Fruit fly (Drosophila melanogaster) whole organism, embryonic: Measurements from ENCODE around the gene wg.

Experiments
- Atf-2 ChIP-seq: fragments of 200-800 bp; sonication (Bioruptor generic); optimal IDR thresholded peaks from 2 replicates; lab custom pipeline; 2016; ENCODE audit warnings: missing biosample characterization, missing genetic modification characterization
- BtbVII ChIP-seq: fragments of 200-800 bp; sonication (Bioruptor generic); optimal IDR thresholded peaks from 3 replicates; lab custom pipeline; 2017; ENCODE audit warnings: missing biosample characterization, mild to moderate bottlenecking, missing genetic modification characterization
- CG10209 ChIP-seq: fragments of 200-800 bp; sonication (Bioruptor generic); optimal IDR thresholded peaks from 3 replicates; lab custom pipeline; 2017; ENCODE audit warnings: missing biosample characterization, mild to moderate bottlenecking, missing genetic modification characterization, missing genetic modification reagents
- CG1024 ChIP-seq: fragments of 200-800 bp; sonication (Bioruptor generic); IDR thresholded peaks from 2 replicates; pipeline ENCODE4 v1.3.6; 2022; ENCODE audit warnings: missing biosample characterization, missing genetic modification characterization
- CG11085 ChIP-seq: fragments of 200-800 bp; sonication (Bioruptor generic); IDR thresholded peaks from 2 replicates; pipeline ENCODE4 v1.3.6; 2022; ENCODE audit warnings: missing biosample characterization, missing genetic modification characterization
- CG11695 ChIP-seq: fragments of 200-800 bp; sonication (Bioruptor generic); IDR thresholded peaks from 3 replicates; pipeline ENCODE4 v1.3.6; 2022; ENCODE audit warnings: missing biosample characterization, missing genetic modification characterization
- CG12104 ChIP-seq: fragments of 200-800 bp; sonication (Bioruptor generic); optimal IDR thresholded peaks from 3 replicates; lab custom pipeline; 2016; ENCODE audit warnings: missing biosample characterization, missing genetic modification characterization
- CG14965 ChIP-seq: fragments of 200-800 bp; sonication (Bioruptor generic); optimal IDR thresholded peaks from 2 replicates; lab custom pipeline; 2016; ENCODE audit warnings: missing biosample characterization, missing genetic modification characterization, borderline replicate concordance
- CG15601 ChIP-seq: fragments of 200-800 bp; sonication (Bioruptor generic); optimal IDR thresholded peaks from 3 replicates; lab custom pipeline; 2019; ENCODE audit warnings: missing biosample characterization, mild to moderate bottlenecking, missing genetic modification characterization, moderate library complexity
- CG17361 ChIP-seq: fragments of 200-800 bp; sonication (Bioruptor generic); IDR thresholded peaks from 3 replicates; pipeline ENCODE4 v1.3.6; 2022; ENCODE audit warnings: missing biosample characterization, missing genetic modification characterization
- CG18476 ChIP-seq: fragments of 200-800 bp; sonication (Bioruptor generic); optimal IDR thresholded peaks from 2 replicates; lab custom pipeline; 2016; ENCODE audit warnings: missing biosample characterization, mild to moderate bottlenecking, missing genetic modification characterization
- CG3281 ChIP-seq: fragments of 200-800 bp; sonication (Bioruptor generic); optimal IDR thresholded peaks from 3 replicates; lab custom pipeline; 2017; ENCODE audit warnings: missing biosample characterization, mild to moderate bottlenecking, missing genetic modification characterization
- CG33213 ChIP-seq: fragments of 200-800 bp; sonication (Bioruptor generic); optimal IDR thresholded peaks from 3 replicates; lab custom pipeline; 2016; ENCODE audit warnings: missing biosample characterization, missing genetic modification characterization
- CG42726 ChIP-seq: fragments of 200-800 bp; sonication (Bioruptor generic); IDR thresholded peaks from 2 replicates; pipeline ENCODE4 v1.3.6; 2022; ENCODE audit warnings: missing biosample characterization, missing genetic modification characterization; ENCODE audit not compliant: partially characterized antibody
- CG4404 ChIP-seq: fragments of 200-800 bp; sonication (Bioruptor generic); IDR thresholded peaks from 2 replicates; pipeline ENCODE4 v1.3.6; 2022; ENCODE audit warnings: missing biosample characterization, missing genetic modification characterization
- CG5180 ChIP-seq: fragments of 200-800 bp; sonication (Bioruptor generic); optimal IDR thresholded peaks from 3 replicates; lab custom pipeline; 2017; ENCODE audit warnings: missing biosample characterization, missing genetic modification characterization, mild to moderate bottlenecking, moderate library complexity, missing genetic modification reagents
- CG6272 ChIP-seq: fragments of 200-800 bp; sonication (Bioruptor generic); IDR thresholded peaks from 2 replicates; pipeline ENCODE4 v1.3.6; 2022; ENCODE audit warnings: missing biosample characterization, missing genetic modification characterization
- CG9797 ChIP-seq: fragments of 200-800 bp; sonication (Bioruptor generic); optimal IDR thresholded peaks from 3 replicates; lab custom pipeline; 2018; ENCODE audit warnings: missing biosample characterization, mild to moderate bottlenecking, missing genetic modification characterization
- Dbx ChIP-seq: fragments of 200-800 bp; sonication (Bioruptor generic); IDR thresholded peaks from 3 replicates; pipeline ENCODE4 v1.3.6; 2022; ENCODE audit warnings: missing biosample characterization, missing genetic modification characterization
- HHEX ChIP-seq: fragments of 200-800 bp; sonication (Bioruptor generic); optimal IDR thresholded peaks from 3 replicates; lab custom pipeline; 2017; ENCODE audit warnings: missing biosample characterization, mild to moderate bottlenecking, missing genetic modification characterization, missing genetic modification reagents
- Hsf ChIP-seq: fragments of 200-800 bp; sonication (Bioruptor generic); optimal IDR thresholded peaks from 3 replicates; lab custom pipeline; 2016; ENCODE audit warnings: missing biosample characterization, missing genetic modification characterization
- Lim3 ChIP-seq: fragments of 200-800 bp; sonication (Bioruptor generic); IDR thresholded peaks from 2 replicates; pipeline ENCODE4 v1.3.6; 2022; ENCODE audit warnings: missing biosample characterization, missing genetic modification characterization
- Lpt ChIP-seq: fragments of >200 bp; optimal IDR thresholded peaks from 2 replicates; lab custom pipeline; 2018; ENCODE audit warnings: missing biosample characterization, missing genetic modification characterization
- Mrtf ChIP-seq: fragments of 200-800 bp; sonication (Bioruptor generic); IDR thresholded peaks from 3 replicates; pipeline ENCODE4 v1.3.6; 2022; ENCODE audit warnings: missing biosample characterization, missing genetic modification characterization
- Six4 ChIP-seq: fragments of 200-800 bp; sonication (Bioruptor generic); optimal IDR thresholded peaks from 2 replicates; lab custom pipeline; 2016; ENCODE audit warnings: missing biosample characterization, missing genetic modification characterization
- Ssrp ChIP-seq: fragments of 200-800 bp; sonication (Bioruptor generic); optimal IDR thresholded peaks from 2 replicates; lab custom pipeline; 2018; ENCODE audit warnings: missing biosample characterization, mild to moderate bottlenecking, missing genetic modification characterization, moderate library complexity
- ab ChIP-seq: fragments of 200-800 bp; sonication (Bioruptor generic); optimal IDR thresholded peaks from 2 replicates; lab custom pipeline; 2016; ENCODE audit warnings: missing biosample characterization, missing genetic modification characterization
- ash1 ChIP-seq: fragments of 200-800 bp; sonication (Bioruptor generic); optimal IDR thresholded peaks from 2 replicates; lab custom pipeline; 2018; ENCODE audit warnings: missing biosample characterization, mild to moderate bottlenecking, missing genetic modification characterization
- bcd ChIP-seq: fragments of 200-800 bp; sonication (Bioruptor generic); optimal IDR thresholded peaks from 2 replicates; lab custom pipeline; 2017; ENCODE audit warnings: missing biosample characterization, mild to moderate bottlenecking, missing genetic modification characterization
- cas ChIP-seq: fragments of 200-800 bp; sonication (Bioruptor generic); IDR thresholded peaks from 2 replicates; pipeline ENCODE4 v1.3.6; 2022; ENCODE audit warnings: missing biosample characterization, missing genetic modification characterization
- cato ChIP-seq: fragments of 200-800 bp; sonication (Bioruptor generic); optimal IDR thresholded peaks from 2 replicates; lab custom pipeline; 2016; ENCODE audit warnings: missing biosample characterization, missing genetic modification characterization, borderline replicate concordance
- croc ChIP-seq: fragments of 200-800 bp; sonication (Bioruptor generic); conservative IDR thresholded peaks from 3 replicates; pipeline ENCODE4 v1.3.6; 2022; ENCODE audit warnings: missing biosample characterization, missing genetic modification characterization
- esg ChIP-seq: fragments of 200-800 bp; sonication (Bioruptor generic); conservative IDR thresholded peaks from 2 replicates; pipeline ENCODE4 v1.3.6; 2022; ENCODE audit warnings: missing biosample characterization, missing genetic modification characterization
- gt ChIP-seq: fragments of 200-800 bp; sonication (Bioruptor generic); IDR thresholded peaks from 2 replicates; pipeline ENCODE4 v1.3.6; 2022; ENCODE audit warnings: missing biosample characterization, missing genetic modification characterization
- kah ChIP-seq: fragments of 200-800 bp; sonication (Bioruptor generic); optimal IDR thresholded peaks from 2 replicates; lab custom pipeline; 2018; ENCODE audit warnings: missing biosample characterization, mild to moderate bottlenecking, missing genetic modification characterization
- kay ChIP-seq: fragments of 200-800 bp; sonication (Bioruptor generic); optimal IDR thresholded peaks from 2 replicates; lab custom pipeline; 2016; ENCODE audit warnings: missing biosample characterization, missing genetic modification characterization
- ken ChIP-seq: fragments of 200-800 bp; sonication (Bioruptor generic); IDR thresholded peaks from 3 replicates; pipeline ENCODE4 v1.3.6; 2022; ENCODE audit warnings: missing biosample characterization, missing genetic modification characterization
- klu ChIP-seq: fragments of 200-800 bp; sonication (Bioruptor generic); IDR thresholded peaks from 2 replicates; pipeline ENCODE4 v1.3.6; 2022; ENCODE audit warnings: missing biosample characterization, missing genetic modification characterization
- lab ChIP-seq: fragments of 200-800 bp; sonication (Bioruptor generic); optimal IDR thresholded peaks from 3 replicates; lab custom pipeline; 2017; ENCODE audit warnings: missing biosample characterization, missing genetic modification characterization, mild to moderate bottlenecking, moderate library complexity, missing genetic modification reagents
- nerfin-1 ChIP-seq: fragments of 200-800 bp; sonication (Bioruptor generic); optimal IDR thresholded peaks from 3 replicates; lab custom pipeline; 2019; ENCODE audit warnings: missing biosample characterization, mild to moderate bottlenecking, missing genetic modification characterization, moderate library complexity
- nom ChIP-seq: fragments of 200-800 bp; sonication (Bioruptor generic); optimal IDR thresholded peaks from 2 replicates; lab custom pipeline; 2017; ENCODE audit warnings: missing biosample characterization, missing genetic modification characterization, mild to moderate bottlenecking, moderate library complexity, missing genetic modification reagents
- psq ChIP-seq: fragments of 200-800 bp; sonication (Bioruptor generic); optimal IDR thresholded peaks from 2 replicates; lab custom pipeline; 2017; ENCODE audit warnings: missing biosample characterization, missing genetic modification characterization
- repo ChIP-seq: fragments of 200-800 bp; sonication (Bioruptor generic); optimal IDR thresholded peaks from 2 replicates; lab custom pipeline; 2016; ENCODE audit warnings: missing biosample characterization, missing genetic modification characterization
- rib ChIP-seq: fragments of 200-800 bp; sonication (Bioruptor generic); IDR thresholded peaks from 2 replicates; pipeline ENCODE4 v1.3.6; 2022; ENCODE audit warnings: missing biosample characterization, missing genetic modification characterization
- sens-2 ChIP-seq: fragments of 200-800 bp; sonication (Bioruptor generic); IDR thresholded peaks from 2 replicates; pipeline ENCODE4 v1.3.6; 2022; ENCODE audit warnings: missing biosample characterization, missing genetic modification characterization
- sim ChIP-seq: fragments of 200-800 bp; sonication (Bioruptor generic); IDR thresholded peaks from 2 replicates; pipeline ENCODE4 v1.3.6; 2022; ENCODE audit warnings: missing biosample characterization, missing genetic modification characterization
- sisA ChIP-seq: fragments of 200-800 bp; sonication (Bioruptor generic); IDR thresholded peaks from 2 replicates; pipeline ENCODE4 v1.3.6; 2022; ENCODE audit warnings: missing biosample characterization, missing genetic modification characterization
- slp2 ChIP-seq: fragments of 200-800 bp; sonication (Bioruptor generic); optimal IDR thresholded peaks from 2 replicates; lab custom pipeline; 2016; ENCODE audit warnings: missing biosample characterization, missing genetic modification characterization
- tap ChIP-seq: fragments of 200-800 bp; optimal IDR thresholded peaks from 3 replicates; lab custom pipeline; 2019; ENCODE audit warnings: missing biosample characterization, mild to moderate bottlenecking, missing genetic modification characterization, moderate library complexity
- vnd ChIP-seq: fragments of 200-800 bp; sonication (Bioruptor generic); IDR thresholded peaks from 3 replicates; pipeline ENCODE4 v1.3.6; 2022; ENCODE audit warnings: missing biosample characterization, missing genetic modification characterization; ENCODE audit not compliant: partially characterized antibody
- zen ChIP-seq: fragments of 200-800 bp; sonication (Bioruptor generic); optimal IDR thresholded peaks from 3 replicates; lab custom pipeline; 2018; ENCODE audit warnings: missing biosample characterization, mild to moderate bottlenecking, missing genetic modification characterization, moderate library complexity

Gene wg

DNA sequence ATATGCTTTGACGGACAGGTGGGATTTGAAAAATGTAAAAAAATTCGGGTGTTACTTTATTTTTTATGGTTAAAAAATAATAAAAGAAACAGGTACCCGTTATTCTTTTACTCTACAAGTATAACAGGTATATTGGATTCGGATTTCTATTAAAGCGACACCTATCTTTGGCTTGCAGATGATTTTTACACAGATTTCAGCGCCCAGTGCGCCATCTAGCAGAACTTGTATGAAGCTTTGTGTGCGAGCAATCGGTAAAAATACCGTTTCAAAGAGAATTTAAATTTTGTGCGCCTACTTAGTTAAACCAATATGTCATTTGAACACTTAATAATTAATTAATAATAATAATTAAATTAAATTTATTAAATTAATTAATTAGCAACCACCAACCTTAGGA, 48.9 kb upstream of the wg start:
- TF ChIP-seq CG17361 (GFP tag; lab: Robert Waterston, UW) (peak; percentile 54; the same call in 2 of the 3 replicates), cas (GFP tag; lab: Robert Waterston, UW) (no peak), Lpt (no peak), CG42726 (GFP tag; lab: Robert Waterston, UW) (peak; percentile 58; the same call in 1 of the 2 replicates), psq (GFP tag; lab: Kevin White, UChicago) (no peak), CG4404 (GFP tag; lab: Robert Waterston, UW) (no peak), HHEX (peak; percentile 34), nerfin-1 (tag; lab: Kevin White, UChicago) (no peak), CG1024 (GFP tag; lab: Robert Waterston, UW) (no peak), CG5180 (GFP tag; lab: Kevin White, UChicago) (no peak), CG3281 (GFP tag; lab: Kevin White, UChicago) (no peak), CG11085 (GFP tag; lab: Robert Waterston, UW) (no peak), kah (no peak), CG14965 (no peak), CG33213 (peak; percentile 57), sisA (peak; percentile 54), tap (tag; lab: Kevin White, UChicago) (no peak), CG12104 (GFP tag; lab: Kevin White, UChicago) (no peak), sens-2 (GFP tag; lab: Robert Waterston, UW) (no peak), nom (GFP tag; lab: Kevin White, UChicago) (no peak), sim (no peak), Dbx (GFP tag; lab: Robert Waterston, UW) (peak; percentile 47; the same call in 1 of the 3 replicates), ab (GFP tag; lab: Kevin White, UChicago) (no peak), CG15601 (peak; percentile 40), lab (GFP tag; lab: Kevin White, UChicago) (peak; percentile 31), BtbVII (GFP tag; lab: Kevin White, UChicago) (peak; percentile 3), rib (GFP tag; lab: Robert Waterston, UW) (no peak), cato (GFP tag; lab: Kevin White, UChicago) (peak; percentile 22), CG11695 (GFP tag; lab: Robert Waterston, UW) (0 out of 3 replicates have a peak, but pooled peaks have one; percentile 17), Lim3 (GFP tag; lab: Robert Waterston, UW) (no peak), ash1 (GFP tag; lab: Kevin White, UChicago) (no peak), kay (GFP tag; lab: Kevin White, UChicago) (peak; percentile 0), Hsf (GFP tag; lab: Kevin White, UChicago) (peak; percentile 69), esg (GFP tag; lab: Robert Waterston, UW) (no peak), gt (GFP tag; lab: Robert Waterston, UW) (peak; percentile 30; the same call in 1 of the 2 replicates), slp2 (peak; percentile 16), bcd (GFP tag; lab: Kevin White, UChicago) (peak; percentile 51), ken (GFP tag; lab: Robert Waterston, UW) (0 out of 3 replicates have a peak, but pooled peaks have one; percentile 45), Ssrp (tag; lab: Kevin White, UChicago) (peak; percentile 24), repo (GFP tag; lab: Kevin White, UChicago) (no peak), Atf-2 (peak; percentile 36), CG6272 (GFP tag; lab: Robert Waterston, UW) (peak; percentile 15; the same call in 1 of the 2 replicates), Mrtf (peak; percentile 55; the same call in 2 of the 3 replicates), CG18476 (GFP tag; lab: Kevin White, UChicago) (no peak), croc (0 out of 3 replicates have a peak, but pooled peaks have one; percentile 27), vnd (GFP tag; lab: Robert Waterston, UW) (no peak), klu (GFP tag; lab: Robert Waterston, UW) (no peak), CG10209 (GFP tag; lab: Kevin White, UChicago) (peak; percentile 44), CG9797 (GFP tag; lab: Kevin White, UChicago) (no peak), Six4 (GFP tag; lab: Kevin White, UChicago) (peak; percentile 10), zen (tag; lab: Kevin White, UChicago) (peak; percentile 43)
